Worm (Caenorhabditis elegans) whole organism, L4 larva: ENCODE data around the gene C37C3.2.

Source experiments
- R02D3.7 ChIP-seq: fragments of 150-350 bp; sonication (generic microtip); optimal IDR thresholded peaks from 3 replicates; lab custom pipeline; 2014; ENCODE audit warnings: missing biosample characterization, missing genetic modification characterization
- Y105C5A.15 ChIP-seq: fragments of 200-800 bp; sonication (Bioruptor generic); IDR thresholded peaks from 2 replicates; pipeline ENCODE4 v1.3.6; 2022; ENCODE audit warnings: missing genetic modification characterization, missing compliant biosample characterization
- egl-43 ChIP-seq: fragments of 200-800 bp; sonication (Bioruptor generic); IDR thresholded peaks from 2 replicates; pipeline ENCODE4 v1.3.6; 2022; ENCODE audit warnings: missing genetic modification reagents, missing genetic modification characterization, missing compliant biosample characterization
- fkh-10 ChIP-seq: fragments of 150-350 bp; optimal IDR thresholded peaks from 2 replicates; lab custom pipeline; 2014; ENCODE audit warnings: missing biosample characterization, missing genetic modification reagents, missing genetic modification characterization
- gei-8 ChIP-seq: fragments of 200-800 bp; sonication (Bioruptor generic); optimal IDR thresholded peaks from 2 replicates; lab custom pipeline; 2018; ENCODE audit warnings: mild to moderate bottlenecking, missing genetic modification characterization, missing compliant biosample characterization
- mxl-2 ChIP-seq: fragments of 200-800 bp; sonication (Bioruptor generic); conservative IDR thresholded peaks from 2 replicates; pipeline ENCODE4 v1.3.6; 2022; ENCODE audit warnings: missing genetic modification reagents, missing genetic modification characterization, missing compliant biosample characterization
- nhr-102 ChIP-seq: sonication (generic microtip); optimal IDR thresholded peaks from 2 replicates; lab custom pipeline; 2016; ENCODE audit warnings: mild to moderate bottlenecking, missing genetic modification characterization, moderate library complexity, missing compliant biosample characterization
- nhr-77 ChIP-seq: fragments of 150-350 bp; optimal IDR thresholded peaks from 2 replicates; lab custom pipeline; 2014; ENCODE audit warnings: missing biosample characterization, missing genetic modification characterization
- unc-62 ChIP-seq, 3 experiments: fragments of 150-350 bp in 1 of 3; sonication (generic microtip); optimal IDR thresholded peaks in 2 of 3; peaks in 1 of 3; 1 replicate in 1 of 3; 2 replicates in 2 of 3; lab custom pipeline; 2014 to 2017; ENCODE audit warnings: missing biosample characterization in 3 of 3, missing genetic modification characterization in 3 of 3, missing genetic modification reagents in 3 of 3, missing genotype in 1 of 3
- ztf-11 ChIP-seq: fragments of 150-350 bp; optimal IDR thresholded peaks from 2 replicates; lab custom pipeline; 2014; ENCODE audit warnings: missing biosample characterization, missing genetic modification characterization

C37C3.2 gene

ce11 chrV:7904389-7904788 lies 48.6 kb downstream of the C37C3.2 start:
- TF ChIP-seq ztf-11 (tag; lab: Kevin White, UChicago) (no peak), R02D3.7 (no peak), Y105C5A.15 (no peak), fkh-10 (GFP tag; lab: Kevin White, UChicago) (peak; percentile 92), mxl-2 (no peak), egl-43 (GFP tag; lab: Robert Waterston, UW) (no peak), nhr-102 (tag; lab: Kevin White, UChicago) (no peak), gei-8 (no peak), nhr-77 (tag; lab: Kevin White, UChicago) (no peak), unc-62 (GFP tag; optimal IDR thresholded peaks at IDR 0.05 in 1 of 2; lab: Kevin White, UChicago) (peak in 1 of 2 experiments; percentile 80), unc-62 (tag; optimal IDR thresholded peaks at IDR 0.05; lab: Kevin White, UChicago) (no peak)
